Worm (Caenorhabditis elegans) whole organism, L4 larva: ENCODE results near the gene mdl-1.

Experiments used
- F26F4.8 ChIP-seq: fragments of 200-800 bp; sonication (Bioruptor generic); conservative IDR thresholded peaks from 2 replicates; pipeline ENCODE4 v1.3.6; 2022; ENCODE audit warnings: missing genetic modification characterization, missing compliant biosample characterization
- R02D3.7 ChIP-seq: fragments of 150-350 bp; sonication (generic microtip); optimal IDR thresholded peaks from 3 replicates; lab custom pipeline; 2014; ENCODE audit warnings: missing biosample characterization, missing genetic modification characterization
- dpl-1 ChIP-seq: fragments of 150-350 bp; optimal IDR thresholded peaks from 2 replicates; lab custom pipeline; 2014; ENCODE audit warnings: missing biosample characterization, missing genetic modification reagents, missing genetic modification characterization
- fkh-10 ChIP-seq: fragments of 150-350 bp; optimal IDR thresholded peaks from 2 replicates; lab custom pipeline; 2014; ENCODE audit warnings: missing biosample characterization, missing genetic modification reagents, missing genetic modification characterization
- fos-1 ChIP-seq: fragments of 150-350 bp; optimal IDR thresholded peaks from 2 replicates; lab custom pipeline; 2014; ENCODE audit warnings: missing biosample characterization, missing genetic modification characterization
- hif-1 ChIP-seq, 2 experiments: sonication (generic microtip); optimal IDR thresholded peaks; 2 replicates each; lab custom pipeline; 2016 to 2017; ENCODE audit warnings: missing compliant biosample characterization in 2 of 2, missing genetic modification characterization in 2 of 2, missing genetic modification reagents in 2 of 2, missing genotype in 2 of 2, mild to moderate bottlenecking in 1 of 2
- lin-39 ChIP-seq: fragments of 150-350 bp; optimal IDR thresholded peaks from 2 replicates; lab custom pipeline; 2014; ENCODE audit warnings: missing biosample characterization, missing genetic modification reagents, missing genetic modification characterization
- lir-3 ChIP-seq: sonication (generic microtip); optimal IDR thresholded peaks from 2 replicates; lab custom pipeline; 2016; ENCODE audit warnings: mild to moderate bottlenecking, missing genetic modification characterization, missing compliant biosample characterization
- nhr-10 ChIP-seq: fragments of 150-350 bp; optimal IDR thresholded peaks from 2 replicates; lab custom pipeline; 2014; ENCODE audit warnings: missing biosample characterization, missing genetic modification characterization
- nhr-77 ChIP-seq: fragments of 150-350 bp; optimal IDR thresholded peaks from 2 replicates; lab custom pipeline; 2014; ENCODE audit warnings: missing biosample characterization, missing genetic modification characterization
- snpc-4 ChIP-seq: fragments of 150-350 bp; optimal IDR thresholded peaks from 2 replicates; lab custom pipeline; 2014; ENCODE audit warnings: missing biosample characterization, missing genetic modification characterization

DNA sequence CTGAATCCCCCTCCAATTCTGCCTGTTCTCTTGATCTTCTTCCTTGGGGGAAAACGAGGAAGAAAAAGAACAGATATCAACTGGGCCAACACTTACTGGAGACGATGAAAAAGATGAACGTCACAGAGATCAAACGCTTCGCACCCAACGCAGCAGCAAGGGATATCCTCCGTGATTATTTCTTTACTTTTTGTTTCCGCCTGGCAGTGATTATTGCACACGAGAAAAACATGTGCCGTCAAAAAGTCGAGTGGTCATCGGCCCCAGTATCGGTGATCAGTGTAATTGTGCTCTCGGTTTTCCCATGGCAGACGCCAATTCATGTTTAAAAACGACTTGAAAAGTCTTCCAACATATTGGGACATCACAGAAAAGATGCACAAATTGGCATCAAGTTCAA lies 3.4 kb downstream of the mdl-1 start:
- TF ChIP-seq hif-1 (tag; optimal IDR thresholded peaks at IDR 0.05; lab: Kevin White, UChicago) (peak in 1 of 2 experiments; percentile 4), R02D3.7 (tag; lab: Kevin White, UChicago) (no peak), fos-1 (no peak), lir-3 (no peak), lin-39 (tag; lab: Kevin White, UChicago) (no peak), nhr-77 (tag; lab: Kevin White, UChicago) (no peak), snpc-4 (no peak), nhr-10 (tag; lab: Kevin White, UChicago) (no peak), F26F4.8 (GFP tag; lab: Robert Waterston, UW) (no peak), fkh-10 (no peak), dpl-1 (no peak)
